Fruit fly (Drosophila melanogaster) whole organism, wandering third instar larva: ENCODE results near the gene mil.

ENCODE experiments used
- br ChIP-seq: fragments of 200-800 bp; sonication (Bioruptor generic); optimal IDR thresholded peaks from 2 replicates; lab custom pipeline; 2016; ENCODE audit warnings: missing biosample characterization, missing genetic modification characterization
- fru ChIP-seq: fragments of 200-800 bp; sonication (Bioruptor generic); optimal IDR thresholded peaks from 3 replicates; lab custom pipeline; 2016; ENCODE audit warnings: missing biosample characterization, mild to moderate bottlenecking, missing genetic modification characterization
- psq ChIP-seq: fragments of 200-800 bp; sonication (Bioruptor generic); optimal IDR thresholded peaks from 3 replicates; lab custom pipeline; 2017; ENCODE audit warnings: missing biosample characterization, mild to moderate bottlenecking, missing genetic modification characterization, moderate library complexity

dm6 chr3R:27888110-27888509, 24.1 kb upstream of the mil start:
- TF ChIP-seq psq (GFP tag; lab: Kevin White, UChicago) (no peak), fru (GFP tag; lab: Kevin White, UChicago) (no peak), br (GFP tag; lab: Kevin White, UChicago) (no peak)
